Fruit fly (Drosophila melanogaster): ENCODE results near the gene gnu.

gnu gene

dm6 chr3L:14781082-14781862, 21.9 kb downstream of the gnu start (continued):
- TF ChIP-seq MTF-1 (GFP tag; optimal IDR thresholded peaks at IDR 0.05; ENCODE audit: borderline replicate concordance) (peak; percentile 55), vnd (GFP tag; IDR thresholded peaks at IDR 0.05; ENCODE audit: partially characterized antibody) (no peak), CG13624 (GFP tag; optimal IDR thresholded peaks at IDR 0.05) (peak; percentile 29), CG2712 (tag; optimal IDR thresholded peaks at IDR 0.05) (peak; percentile 72), CG12659 (GFP tag; optimal IDR thresholded peaks at IDR 0.05) (peak; percentile 76), CG13123 (GFP tag; optimal IDR thresholded peaks at IDR 0.05) (no peak), CG3838 (GFP tag; optimal IDR thresholded peaks at IDR 0.05) (no peak), lab (GFP tag; optimal IDR thresholded peaks at IDR 0.05) (peak; percentile 64), salm (tag; optimal IDR thresholded peaks at IDR 0.05) (no peak), maf-S (GFP tag; optimal IDR thresholded peaks at IDR 0.05) (peak; percentile 28), CG12219 (GFP tag; optimal IDR thresholded peaks at IDR 0.05) (peak; percentile 65), toy (GFP tag; IDR thresholded peaks at IDR 0.05) (no peak), Sry-β (GFP tag; optimal IDR thresholded peaks at IDR 0.05) (peak; percentile 23), insv (GFP tag; optimal IDR thresholded peaks at IDR 0.05) (peak in 1 of 2 experiments; percentile 54), Kr (GFP tag; optimal IDR thresholded peaks at IDR 0.05) (no peak), Spps (tag; optimal IDR thresholded peaks at IDR 0.05) (peak; percentile 18), CG9727 (GFP tag; optimal IDR thresholded peaks at IDR 0.05) (peak; percentile 86), inv (GFP tag; IDR thresholded peaks at IDR 0.05; ENCODE audit: partially characterized antibody) (no peak), CG14014 (GFP tag; IDR thresholded peaks at IDR 0.05) (peak; percentile 52; the same call in 1 of the 2 replicates), CG13296 (GFP tag; optimal IDR thresholded peaks at IDR 0.05) (peak; percentile 81), CG3407 (GFP tag; optimal IDR thresholded peaks at IDR 0.05) (peak; percentile 12), tx (GFP tag; optimal IDR thresholded peaks at IDR 0.05) (peak; percentile 15), wdn (GFP tag; IDR thresholded peaks at IDR 0.05) (no peak), CG4282 (GFP tag; optimal IDR thresholded peaks at IDR 0.05) (no peak), Max (GFP tag; optimal IDR thresholded peaks at IDR 0.05) (peak; percentile 46), CG18476 (GFP tag; optimal IDR thresholded peaks at IDR 0.05) (no peak), sr (GFP tag; IDR thresholded peaks at IDR 0.05) (no peak; the same call in 2 of the 3 replicates), hbn (GFP tag; IDR thresholded peaks at IDR 0.05; ENCODE audit: partially characterized antibody) (no peak), CG17385 (GFP tag; optimal IDR thresholded peaks at IDR 0.05) (peak; percentile 72), GATAe (GFP tag; conservative IDR thresholded peaks at IDR 0.05) (no peak), CG10543 (GFP tag; optimal IDR thresholded peaks at IDR 0.05) (peak; percentile 82), Drgx (GFP tag; IDR thresholded peaks at IDR 0.05) (peak; percentile 71), CG10267 (tag; optimal IDR thresholded peaks at IDR 0.05) (peak; percentile 54), CG11504 (tag; optimal IDR thresholded peaks at IDR 0.05) (peak; percentile 85), CG34224 (GFP tag; IDR thresholded peaks at IDR 0.05; ENCODE audit: partially characterized antibody) (peak; percentile 62), Bgb (GFP tag; IDR thresholded peaks at IDR 0.05; ENCODE audit: partially characterized antibody) (peak; percentile 24; the same call in 1 of the 2 replicates), schlank (tag; optimal IDR thresholded peaks at IDR 0.05) (peak; percentile 8), gce (GFP tag; IDR thresholded peaks at IDR 0.05) (no peak), NFAT (GFP tag; IDR thresholded peaks at IDR 0.05) (no peak), twi (tag; optimal IDR thresholded peaks at IDR 0.05) (peak; percentile 69), ci (GFP tag; IDR thresholded peaks at IDR 0.05) (peak; percentile 74; the same call in 2 of the 3 replicates), CG17802 (tag; optimal IDR thresholded peaks at IDR 0.05) (no peak), chm (GFP tag; IDR thresholded peaks at IDR 0.05) (peak; percentile 66; the same call in 1 of the 2 replicates), Mad (GFP tag; optimal IDR thresholded peaks at IDR 0.05) (no peak), bab2 (GFP tag; optimal IDR thresholded peaks at IDR 0.05) (peak; percentile 31), Bteb2 (GFP tag; optimal IDR thresholded peaks at IDR 0.05) (peak; percentile 17), onecut (GFP tag; IDR thresholded peaks at IDR 0.05) (peak; percentile 49; the same call in 1 of the 2 replicates), CG2120 (GFP tag; optimal IDR thresholded peaks at IDR 0.05) (peak; percentile 58)

Measured in whole organism, embryonic.